Fruit fly (Drosophila melanogaster): ENCODE data around the gene CG7251.

Gene CG7251

dm6 chr2L:5542944-5543515 is 45.2 kb downstream of the CG7251 start (continued):
- TF ChIP-seq Tbp (GFP tag; optimal IDR thresholded peaks at IDR 0.05): no peak
- peak; percentile 74 for TF ChIP-seq CG18599 (GFP tag; optimal IDR thresholded peaks at IDR 0.05)
- peak; percentile 21 for TF ChIP-seq exex (tag; optimal IDR thresholded peaks at IDR 0.05)
- TF ChIP-seq psq (GFP tag; optimal IDR thresholded peaks at IDR 0.05): peak; percentile 44
- TF ChIP-seq CG31441 (GFP tag; IDR thresholded peaks at IDR 0.05): no peak; the same call in 1 of the 2 replicates
- TF ChIP-seq CG11504 (tag; optimal IDR thresholded peaks at IDR 0.05): no peak
- TF ChIP-seq croc (GFP tag; conservative IDR thresholded peaks at IDR 0.05): no peak
- TF ChIP-seq Med (GFP tag): peak; percentile 95
- TF ChIP-seq CG1529 (GFP tag; optimal IDR thresholded peaks at IDR 0.05): no peak
- TF ChIP-seq jing (GFP tag; optimal IDR thresholded peaks at IDR 0.05): no peak
- no peak; the same call in 2 of the 3 replicates for TF ChIP-seq CG14050 (GFP tag; IDR thresholded peaks at IDR 0.05)
- TF ChIP-seq CG16813 (GFP tag; IDR thresholded peaks at IDR 0.05; ENCODE audit: partially characterized antibody): peak; percentile 36; the same call in 1 of the 3 replicates
- peak; percentile 42 for TF ChIP-seq Xbp1 (GFP tag; optimal IDR thresholded peaks at IDR 0.05)
- no peak for TF ChIP-seq Stat92E (GFP tag; optimal IDR thresholded peaks at IDR 0.05)
- peak; percentile 46 for TF ChIP-seq CG3847 (GFP tag; IDR thresholded peaks at IDR 0.05)
- TF ChIP-seq CG15269 (tag; optimal IDR thresholded peaks at IDR 0.05): no peak
- TF ChIP-seq YL-1 (GFP tag; optimal IDR thresholded peaks at IDR 0.05): no peak
- TF ChIP-seq sim (GFP tag; IDR thresholded peaks at IDR 0.05): 0 out of 2 replicates have a peak, but pooled peaks have one; percentile 7
- no peak for TF ChIP-seq HmgD (GFP tag; optimal IDR thresholded peaks at IDR 0.05)
- no peak for TF ChIP-seq Dfd (GFP tag; optimal IDR thresholded peaks at IDR 0.05)
- no peak for TF ChIP-seq vfl (GFP tag; optimal IDR thresholded peaks at IDR 0.05)
- peak; percentile 36 for TF ChIP-seq CG18262 (tag; optimal IDR thresholded peaks at IDR 0.05)
- peak; percentile 28; the same call in 1 of the 4 replicates for TF ChIP-seq Gug (GFP tag; IDR thresholded peaks at IDR 0.05)
- no peak for TF ChIP-seq CG3838 (GFP tag; optimal IDR thresholded peaks at IDR 0.05)
- TF ChIP-seq CG10147 (GFP tag; optimal IDR thresholded peaks at IDR 0.05): peak; percentile 41
- TF ChIP-seq MBD-R2 (GFP tag; IDR thresholded peaks at IDR 0.05): peak; percentile 25; the same call in 1 of the 2 replicates
- no peak for TF ChIP-seq lab (GFP tag; optimal IDR thresholded peaks at IDR 0.05)
- TF ChIP-seq CG17612 (GFP tag; IDR thresholded peaks at IDR 0.05): no peak
- peak; percentile 96 for TF ChIP-seq zf30C (GFP tag; optimal IDR thresholded peaks at IDR 0.05)
- TF ChIP-seq CG11093 (GFP tag; IDR thresholded peaks at IDR 0.05): peak; percentile 53; the same call in 1 of the 3 replicates
- TF ChIP-seq CG12659 (GFP tag; optimal IDR thresholded peaks at IDR 0.05): peak; percentile 37
- TF ChIP-seq cas (GFP tag; IDR thresholded peaks at IDR 0.05): peak; percentile 36; the same call in 1 of the 2 replicates
- TF ChIP-seq Hr39 (optimal IDR thresholded peaks at IDR 0.05): peak; percentile 68
- TF ChIP-seq HLH3B (GFP tag; IDR thresholded peaks at IDR 0.05): 0 out of 2 replicates have a peak, but pooled peaks have one; percentile 42
- TF ChIP-seq CG1603 (tag; optimal IDR thresholded peaks at IDR 0.05): peak; percentile 63
- TF ChIP-seq CG8388 (GFP tag; optimal IDR thresholded peaks at IDR 0.05): peak; percentile 31
- no peak for TF ChIP-seq CG5180 (GFP tag; optimal IDR thresholded peaks at IDR 0.05)
- no peak for TF ChIP-seq ro (GFP tag; IDR thresholded peaks at IDR 0.05)
- TF ChIP-seq Atf6 (GFP tag; IDR thresholded peaks at IDR 0.05): peak; percentile 71
- peak; percentile 53 for TF ChIP-seq odd (GFP tag; optimal IDR thresholded peaks at IDR 0.05)
- peak; percentile 38 for TF ChIP-seq tin (GFP tag; optimal IDR thresholded peaks at IDR 0.05)
- TF ChIP-seq pfk (GFP tag; optimal IDR thresholded peaks at IDR 0.05): no peak
- peak; percentile 60 for TF ChIP-seq CG1832 (GFP tag; optimal IDR thresholded peaks at IDR 0.05)
- peak; percentile 21; the same call in 1 of the 2 replicates for TF ChIP-seq CG10366 (GFP tag; IDR thresholded peaks at IDR 0.05)
- peak; percentile 78 for TF ChIP-seq Rfx (GFP tag; IDR thresholded peaks at IDR 0.05)
- TF ChIP-seq chif (GFP tag; optimal IDR thresholded peaks at IDR 0.05): peak in 1 of 2 experiments; percentile 11
- TF ChIP-seq CG6689 (GFP tag; IDR thresholded peaks at IDR 0.05): peak; percentile 46
- peak; percentile 11 for TF ChIP-seq CG1602 (GFP tag; optimal IDR thresholded peaks at IDR 0.05)
- TF ChIP-seq CG10274 (GFP tag; optimal IDR thresholded peaks at IDR 0.05): peak; percentile 73
- TF ChIP-seq CG12104 (GFP tag; optimal IDR thresholded peaks at IDR 0.05): no peak
